Worm (Caenorhabditis elegans) whole organism, L3 larva: Measurements from ENCODE around the gene fbxb-108.

Experiments used
- R02D3.7 ChIP-seq: fragments of 150-350 bp; optimal IDR thresholded peaks from 2 replicates; lab custom pipeline; 2014; ENCODE audit warnings: missing biosample characterization, missing genetic modification characterization
- ama-1 ChIP-seq: fragments of 150-350 bp; optimal IDR thresholded peaks from 2 replicates; lab custom pipeline; 2018
- ceh-28 ChIP-seq: fragments of 150-350 bp; optimal IDR thresholded peaks from 2 replicates; lab custom pipeline; 2014; ENCODE audit warnings: missing biosample characterization, missing genetic modification reagents, missing genetic modification characterization
- ceh-9 ChIP-seq: sonication (generic microtip); optimal IDR thresholded peaks from 2 replicates; lab custom pipeline; 2018; ENCODE audit warnings: missing biosample characterization, missing genetic modification characterization
- daf-12 ChIP-seq: fragments of 150-350 bp; optimal IDR thresholded peaks from 2 replicates; lab custom pipeline; 2014; ENCODE audit warnings: missing biosample characterization, missing genetic modification reagents, missing genetic modification characterization
- egl-27 ChIP-seq: sonication (generic microtip); optimal IDR thresholded peaks from 4 replicates; lab custom pipeline; 2017; ENCODE audit warnings: missing biosample characterization, missing genetic modification reagents, missing genetic modification characterization
- egl-5 ChIP-seq: fragments of 150-350 bp; optimal IDR thresholded peaks from 2 replicates; lab custom pipeline; 2017; ENCODE audit warnings: missing biosample characterization, missing genetic modification reagents, missing genetic modification characterization, inconsistent platforms
- elt-1 ChIP-seq: fragments of 150-350 bp; optimal IDR thresholded peaks from 2 replicates; lab custom pipeline; 2014; ENCODE audit warnings: missing biosample characterization, missing genetic modification characterization
- elt-2 ChIP-seq: sonication (generic microtip); optimal IDR thresholded peaks from 2 replicates; lab custom pipeline; 2016; ENCODE audit warnings: missing genetic modification reagents, mild to moderate bottlenecking, missing genetic modification characterization, missing compliant biosample characterization
- elt-3 ChIP-seq, 3 experiments: fragments of 150-350 bp in 1 of 3; sonication (generic microtip) in 2 of 3; optimal IDR thresholded peaks; 2 replicates in 2 of 3; 4 replicates in 1 of 3; lab custom pipeline; 2014 to 2017; ENCODE audit warnings: missing biosample characterization in 3 of 3, missing genetic modification characterization in 3 of 3
- fkh-10 ChIP-seq: sonication (generic microtip); optimal IDR thresholded peaks from 2 replicates; lab custom pipeline; 2017; ENCODE audit warnings: missing biosample characterization, missing genetic modification reagents, missing genetic modification characterization
- fkh-2 ChIP-seq: fragments of 150-350 bp; optimal IDR thresholded peaks from 2 replicates; lab custom pipeline; 2014; ENCODE audit warnings: missing biosample characterization, missing genetic modification reagents, missing genetic modification characterization
- hmg-11 ChIP-seq: sonication (generic microtip); optimal IDR thresholded peaks from 2 replicates; lab custom pipeline; 2016; ENCODE audit warnings: missing genetic modification characterization, missing compliant biosample characterization
- jun-1 ChIP-seq: fragments of 150-350 bp; optimal IDR thresholded peaks from 2 replicates; lab custom pipeline; 2014; ENCODE audit warnings: missing biosample characterization, missing genetic modification reagents, missing genetic modification characterization
- lin-15B ChIP-seq: fragments of 150-350 bp; optimal IDR thresholded peaks from 2 replicates; lab custom pipeline; 2014; ENCODE audit warnings: missing biosample characterization, missing genetic modification characterization
- lsy-12 ChIP-seq: sonication (generic microtip); optimal IDR thresholded peaks from 2 replicates; lab custom pipeline; 2016; ENCODE audit warnings: mild to moderate bottlenecking, missing genetic modification characterization, missing compliant biosample characterization
- mdl-1 ChIP-seq: fragments of 150-350 bp; optimal IDR thresholded peaks from 2 replicates; lab custom pipeline; 2014; ENCODE audit warnings: missing biosample characterization, missing genetic modification characterization
- mml-1 ChIP-seq: fragments of 150-350 bp; sonication (generic microtip); optimal IDR thresholded peaks from 3 replicates; lab custom pipeline; 2014; ENCODE audit warnings: missing biosample characterization, missing genetic modification characterization
- nfya-1 ChIP-seq: sonication (generic microtip); optimal IDR thresholded peaks from 2 replicates; lab custom pipeline; 2017; ENCODE audit warnings: missing genetic modification characterization, mild to moderate bottlenecking, missing compliant biosample characterization, antibody characterized with exemption, moderate library complexity; ENCODE audit not compliant: insufficient read depth
- nhr-11 ChIP-seq: fragments of 150-350 bp; optimal IDR thresholded peaks from 2 replicates; lab custom pipeline; 2014; ENCODE audit warnings: missing biosample characterization, missing genetic modification characterization
- nhr-25 ChIP-seq: sonication (generic microtip); optimal IDR thresholded peaks from 2 replicates; lab custom pipeline; 2017; ENCODE audit warnings: missing biosample characterization, missing genetic modification characterization
- nhr-28 ChIP-seq: fragments of 150-350 bp; optimal IDR thresholded peaks from 2 replicates; lab custom pipeline; 2014; ENCODE audit warnings: missing biosample characterization, missing genetic modification characterization
- nhr-77 ChIP-seq: fragments of 150-350 bp; optimal IDR thresholded peaks from 2 replicates; lab custom pipeline; 2014; ENCODE audit warnings: missing biosample characterization, missing genetic modification characterization
- pha-4 ChIP-seq: fragments of 150-350 bp; optimal IDR thresholded peaks from 2 replicates; lab custom pipeline; 2014; ENCODE audit warnings: missing biosample characterization, missing genetic modification reagents, missing genetic modification characterization
- sea-2 ChIP-seq: fragments of 150-350 bp; sonication (generic microtip); optimal IDR thresholded peaks from 4 replicates; lab custom pipeline; 2014; ENCODE audit warnings: missing biosample characterization, missing genetic modification reagents, missing genetic modification characterization
- skn-1 ChIP-seq: fragments of 150-350 bp; optimal IDR thresholded peaks from 2 replicates; lab custom pipeline; 2014; ENCODE audit warnings: missing biosample characterization, missing genetic modification characterization
- snpc-4 ChIP-seq: fragments of 150-350 bp; optimal IDR thresholded peaks from 2 replicates; lab custom pipeline; 2014; ENCODE audit warnings: missing biosample characterization, missing genetic modification characterization
- tbx-2 ChIP-seq: sonication (generic microtip); optimal IDR thresholded peaks from 2 replicates; lab custom pipeline; 2016; ENCODE audit warnings: mild to moderate bottlenecking, missing genetic modification characterization, missing compliant biosample characterization
- zag-1 ChIP-seq: fragments of 150-350 bp; optimal IDR thresholded peaks from 2 replicates; lab custom pipeline; 2014; ENCODE audit warnings: missing biosample characterization, missing genetic modification characterization
- ztf-11 ChIP-seq: fragments of 150-350 bp; optimal IDR thresholded peaks from 2 replicates; lab custom pipeline; 2014; ENCODE audit warnings: missing biosample characterization, missing genetic modification characterization
- ztf-4 ChIP-seq: fragments of 150-350 bp; optimal IDR thresholded peaks from 2 replicates; lab custom pipeline; 2014; ENCODE audit warnings: missing biosample characterization, missing genetic modification characterization

The fbxb-108 gene

ce11 chrII:2764664-2765063, at the start of gene fbxb-108:
fbxb-108 (plus strand) TSS chrII:2764964.
- no peak for TF ChIP-seq ceh-28 (tag; lab: Kevin White, UChicago)

DNA sequence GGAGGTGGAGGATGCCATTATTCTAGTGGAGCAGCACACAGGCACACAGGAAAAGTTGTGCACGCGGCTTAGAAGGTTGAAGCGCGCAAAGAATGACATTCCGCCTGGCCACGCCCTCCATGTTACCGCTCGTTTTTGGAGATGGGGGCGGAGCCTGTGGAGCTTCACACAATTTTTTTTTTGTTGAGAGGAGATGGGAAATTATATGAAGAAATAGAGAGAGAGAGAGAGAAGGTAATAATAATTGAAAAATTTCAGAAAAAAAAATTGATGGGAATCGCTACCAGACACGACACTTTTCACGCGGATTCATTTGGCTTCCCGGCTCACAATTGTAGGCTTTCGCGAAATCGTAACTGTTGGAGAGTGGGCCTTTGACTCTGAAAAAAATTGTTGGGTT, 47.4 kb upstream of the fbxb-108 start, which contains the start of gene T05A8.3:
Gene T05A8.3, minus strand, starts transcription at position 101 of the 400 bp plus-strand sequence.
- TF ChIP-seq ztf-11 (no peak), jun-1 (tag; lab: Kevin White, UChicago) (no peak), ceh-9 (no peak), ztf-4 (tag; lab: Kevin White, UChicago) (no peak), R02D3.7 (no peak), mml-1 (no peak), lsy-12 (tag; lab: Kevin White, UChicago) (no peak), skn-1 (no peak), lin-15B (tag; lab: Kevin White, UChicago) (no peak), egl-5 (tag; lab: Kevin White, UChicago) (no peak), fkh-2 (tag; lab: Kevin White, UChicago) (no peak)
- TF ChIP-seq, all 47 proteins: peak for 0

ce11 chrII:2719212-2719611, 45.6 kb upstream of the fbxb-108 start:
- TF ChIP-seq egl-27 (tag; lab: Kevin White, UChicago) (no peak), snpc-4 (tag; lab: Kevin White, UChicago) (no peak), ceh-28 (tag; lab: Kevin White, UChicago) (no peak), lsy-12 (tag; lab: Kevin White, UChicago) (no peak)
- TF ChIP-seq, all 47 proteins: peak for 0

- TF ChIP-seq fkh-2 (tag; lab: Kevin White, UChicago) (no peak), zag-1 (tag; lab: Kevin White, UChicago) (no peak), egl-5 (tag; lab: Kevin White, UChicago) (no peak), tbx-2 (tag; lab: Kevin White, UChicago) (no peak), fkh-10 (GFP tag; lab: Kevin White, UChicago) (no peak), daf-12 (tag; lab: Kevin White, UChicago) (no peak), nfya-1 (tag; lab: Kevin White, UChicago) (no peak)
- TF ChIP-seq, all 47 proteins: peak for 0
Measured at ce11 chrII:2721992-2722391, 42.8 kb upstream of the fbxb-108 start.

DNA sequence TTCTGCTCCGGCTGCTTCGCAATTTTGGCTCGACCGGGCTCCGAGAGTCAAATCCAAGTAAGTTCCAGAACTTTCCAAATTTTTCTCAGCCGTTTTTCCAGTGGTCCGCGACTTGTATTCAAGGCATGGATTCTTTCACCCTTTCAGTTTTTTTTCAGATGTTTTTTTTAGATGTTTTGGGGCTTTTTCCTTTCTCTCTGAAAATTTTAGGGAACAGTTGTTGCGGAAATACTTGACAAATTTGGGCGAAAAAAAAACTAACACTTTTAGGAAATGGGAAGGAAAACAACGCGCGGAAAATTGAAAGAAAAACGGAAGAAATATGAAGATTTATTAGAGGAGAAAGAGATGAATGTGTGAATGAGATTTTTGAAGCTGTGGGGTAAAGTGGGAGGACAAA, 39.2 kb upstream of the fbxb-108 start, which contains the start of the genes T05A8.11 and nep-2:
Gene T05A8.11, minus strand, starts transcription at position 101 of the 400 bp plus-strand sequence.
Gene nep-2, minus strand, starts transcription at position 192 of the 400 bp plus-strand sequence.
- TF ChIP-seq mdl-1 (tag; lab: Kevin White, UChicago) (no peak), nhr-11 (tag; lab: Kevin White, UChicago) (no peak), elt-3 (tag; optimal IDR thresholded peaks at IDR 0.05; lab: Kevin White, UChicago) (no peak), hmg-11 (tag; lab: Kevin White, UChicago) (no peak), R02D3.7 (no peak), nhr-25 (no peak), pha-4 (no peak), sea-2 (GFP tag; lab: Kevin White, UChicago) (no peak), nhr-28 (tag; lab: Kevin White, UChicago) (no peak), nfya-1 (tag; lab: Kevin White, UChicago) (no peak), skn-1 (no peak), nhr-77 (tag; lab: Kevin White, UChicago) (no peak), ceh-28 (tag; lab: Kevin White, UChicago) (no peak), fkh-2 (tag; lab: Kevin White, UChicago) (no peak), elt-1 (no peak), lsy-12 (tag; lab: Kevin White, UChicago) (no peak), ama-1 (lab: Kevin White, UChicago) (no peak), snpc-4 (tag; lab: Kevin White, UChicago) (no peak), lin-15B (tag; lab: Kevin White, UChicago) (no peak), elt-2 (tag; lab: Kevin White, UChicago) (no peak)

DNA sequence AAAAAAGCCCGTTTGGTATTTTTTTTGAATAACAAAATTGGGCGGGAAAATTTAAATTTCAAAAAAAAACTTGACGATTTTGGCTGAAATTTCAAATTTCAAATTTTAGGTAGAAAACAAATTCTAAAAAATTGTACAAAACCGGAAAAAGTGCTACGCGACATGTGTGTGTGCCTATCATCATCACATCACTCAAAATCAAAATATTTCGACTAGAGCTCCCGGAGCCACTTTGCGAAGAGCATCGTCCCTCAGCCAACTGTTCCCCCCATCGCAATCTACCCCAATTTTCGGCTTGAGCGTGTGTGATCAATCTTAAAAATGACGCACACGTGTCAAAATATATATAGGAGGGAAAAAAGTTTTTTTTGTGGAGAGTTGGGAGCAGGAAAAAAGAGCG, 38.0 kb upstream of the fbxb-108 start:
- no peak for TF ChIP-seq daf-12 (tag; lab: Kevin White, UChicago)
